Fruit fly (Drosophila melanogaster) S2 (cell line): ENCODE measurements around the gene spdo.

ENCODE experiments used
- CG8478 ChIP-seq: fragments of >200 bp; optimal IDR thresholded peaks from 2 replicates; lab custom pipeline; 2018
- CTCF ChIP-seq, 2 experiments: fragments of >200 bp; optimal IDR thresholded peaks; 2 replicates each; lab custom pipeline; 2018

- TF ChIP-seq CTCF (optimal IDR thresholded peaks at IDR 0.05; lab: Kevin White, UChicago): no peak
- TF ChIP-seq CG8478 (lab: Kevin White, UChicago): no peak
Observed at dm6 chr3R:30518274-30518873, 41.9 kb downstream of the spdo start.
